Worm (Caenorhabditis elegans) whole organism, mixed stage, embryonic: ENCODE measurements around the gene atgl-1.

ENCODE experiments used
- ceh-43 ChIP-seq: fragments of 200-800 bp; sonication (Bioruptor generic); optimal IDR thresholded peaks from 2 replicates; lab custom pipeline; 2018; ENCODE audit warnings: mild to moderate bottlenecking, missing genetic modification characterization, moderate library complexity, missing compliant biosample characterization
- ceh-83 ChIP-seq: fragments of 200-800 bp; sonication (Bioruptor generic); optimal IDR thresholded peaks from 2 replicates; lab custom pipeline; 2018; ENCODE audit warnings: mild to moderate bottlenecking, missing genetic modification characterization, missing compliant biosample characterization
- nhr-237 ChIP-seq: fragments of 150-350 bp; optimal IDR thresholded peaks from 2 replicates; lab custom pipeline; 2014; ENCODE audit warnings: missing biosample characterization, missing genetic modification characterization
- pha-4 ChIP-seq: fragments of 150-350 bp; optimal IDR thresholded peaks from 2 replicates; lab custom pipeline; 2018; ENCODE audit warnings: missing biosample characterization, missing genetic modification reagents, missing genetic modification characterization
- unc-39 ChIP-seq: fragments of 150-350 bp; optimal IDR thresholded peaks from 2 replicates; lab custom pipeline; 2014; ENCODE audit warnings: missing biosample characterization, missing genetic modification characterization
- zip-8 ChIP-seq: fragments of 150-350 bp; optimal IDR thresholded peaks from 2 replicates; lab custom pipeline; 2014; ENCODE audit warnings: missing biosample characterization, missing genetic modification characterization

ce11 chrIII:6374947-6375415 lies 44.3 kb downstream of the atgl-1 start, which contains the start of the genes rps-13 and nfx-1:
- peak; percentile 88 for TF ChIP-seq pha-4 (tag; lab: Kevin White, UChicago)
- no peak for TF ChIP-seq unc-39 (tag; lab: Kevin White, UChicago)
- no peak for TF ChIP-seq ceh-43 (GFP tag; lab: Kevin White, UChicago)
- TF ChIP-seq zip-8, result no peak
- peak; percentile 59 for TF ChIP-seq nhr-237 (tag; lab: Kevin White, UChicago)
- no peak for TF ChIP-seq ceh-83 (GFP tag; lab: Kevin White, UChicago)
